Worm (Caenorhabditis elegans) whole organism, dauer: ENCODE data around the gene Y53G8AM.4.

Experiments used
- unc-62 ChIP-seq: sonication (generic microtip); optimal IDR thresholded peaks from 2 replicates; lab custom pipeline; 2017; ENCODE audit warnings: missing biosample characterization, missing genetic modification reagents, missing genetic modification characterization

The Y53G8AM.4 gene

DNA sequence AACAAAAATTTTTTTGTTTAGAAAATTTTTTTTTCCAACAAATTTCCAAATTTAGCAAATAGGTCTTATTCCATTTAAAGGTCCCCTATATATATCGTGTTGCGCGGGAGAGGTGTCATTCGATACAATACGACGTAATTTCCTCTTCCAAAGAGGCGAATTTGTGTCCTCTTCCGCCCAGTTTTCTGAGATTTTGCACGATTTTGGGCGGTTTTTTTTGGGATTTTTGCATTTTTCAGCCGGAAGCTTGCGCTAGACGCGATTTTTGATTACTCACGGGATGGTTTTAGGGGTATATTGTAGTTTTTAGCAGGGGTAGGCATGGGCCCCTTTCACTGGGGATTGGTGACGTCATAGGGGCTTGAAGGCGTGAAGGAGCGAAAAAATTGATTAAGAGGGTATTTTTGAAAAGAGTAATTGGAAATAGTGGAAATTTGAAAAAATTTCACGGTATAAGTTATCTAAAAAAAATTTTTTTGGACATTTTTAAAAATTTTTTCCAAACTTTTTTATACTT is 4.8 kb downstream of the Y53G8AM.4 start, which contains the start of gene Y53G8AL.4:
Y53G8AL.4 (minus strand) TSS at position 51 of the 517 bp plus-strand sequence.
- TF ChIP-seq unc-62, result no peak

DNA sequence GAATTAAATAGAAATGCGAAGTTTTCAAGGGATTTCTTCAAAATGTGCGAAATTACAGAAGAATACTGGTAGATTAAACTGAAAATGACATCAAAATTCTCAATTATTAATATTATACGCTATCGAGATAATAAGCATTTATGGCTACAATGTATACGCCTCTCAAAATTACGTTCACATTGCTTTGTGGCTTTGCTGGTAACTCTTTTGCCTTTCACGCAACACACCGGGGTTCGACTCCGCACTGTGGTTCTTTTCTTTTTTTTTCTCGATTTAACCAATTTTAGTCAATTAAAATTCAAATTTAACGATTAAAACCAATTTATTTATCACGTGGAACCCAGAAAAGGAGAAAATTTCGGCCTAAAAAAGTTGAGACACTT is 6.4 kb downstream of the Y53G8AM.4 start:
- TF ChIP-seq unc-62, result no peak

DNA sequence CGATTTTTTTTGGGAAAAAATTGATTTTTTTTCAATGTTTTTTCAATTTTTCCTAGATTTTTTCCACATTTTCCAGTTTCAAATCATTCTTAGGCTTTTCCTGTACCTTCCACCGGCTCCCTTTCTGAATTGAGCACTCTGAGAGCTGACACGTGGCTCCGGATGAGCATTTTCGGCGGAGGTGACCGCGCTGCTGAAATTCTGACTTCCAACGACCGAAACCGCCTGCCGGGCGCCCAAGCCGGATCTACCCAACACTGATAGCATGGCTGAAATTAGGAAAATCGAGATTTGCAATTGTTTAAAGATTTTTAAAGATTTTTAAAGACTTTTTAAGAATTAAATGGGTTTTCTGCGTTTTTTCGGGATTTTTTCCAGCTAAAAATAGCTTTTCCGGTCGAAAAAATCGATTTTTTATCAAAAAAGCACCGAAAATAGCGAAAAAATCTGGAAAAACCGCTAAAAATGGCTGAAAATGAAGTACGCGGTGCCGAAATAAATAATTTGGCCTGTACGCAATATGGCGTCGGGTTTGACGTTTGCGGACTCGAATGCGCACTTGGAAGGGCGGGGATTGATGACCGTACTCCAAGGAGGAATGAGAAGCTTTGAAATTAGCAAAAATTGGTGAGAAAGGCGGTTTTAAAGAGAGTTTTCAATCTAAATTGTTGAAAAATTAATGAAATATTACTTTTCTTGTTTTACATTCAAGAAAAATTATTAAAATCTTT is 7.0 kb downstream of the Y53G8AM.4 start, which contains the start of gene nduf-9:
nduf-9 (minus strand) TSS at position 269 of the 731 bp plus-strand sequence.
- no peak for TF ChIP-seq unc-62

DNA sequence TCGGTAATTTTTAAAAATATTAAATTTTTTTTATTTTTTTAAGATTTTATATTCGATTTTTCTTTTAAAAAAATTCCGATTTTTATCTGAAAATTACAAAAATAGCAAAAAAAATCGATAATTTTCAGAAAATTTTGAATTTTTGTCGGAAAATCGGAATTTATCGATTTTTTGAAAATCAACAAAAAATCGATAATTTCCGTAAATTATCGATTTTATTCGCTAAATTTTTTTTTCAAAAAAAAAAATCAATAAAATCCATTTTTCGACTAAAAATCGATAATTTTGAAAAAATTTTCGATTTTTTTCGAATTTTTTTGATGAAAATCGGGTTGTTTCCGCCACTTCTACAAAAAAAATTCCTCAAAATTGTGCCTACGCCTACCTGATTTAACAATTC is 13.1 kb downstream of the Y53G8AM.4 start:
- TF ChIP-seq unc-62, result no peak

DNA sequence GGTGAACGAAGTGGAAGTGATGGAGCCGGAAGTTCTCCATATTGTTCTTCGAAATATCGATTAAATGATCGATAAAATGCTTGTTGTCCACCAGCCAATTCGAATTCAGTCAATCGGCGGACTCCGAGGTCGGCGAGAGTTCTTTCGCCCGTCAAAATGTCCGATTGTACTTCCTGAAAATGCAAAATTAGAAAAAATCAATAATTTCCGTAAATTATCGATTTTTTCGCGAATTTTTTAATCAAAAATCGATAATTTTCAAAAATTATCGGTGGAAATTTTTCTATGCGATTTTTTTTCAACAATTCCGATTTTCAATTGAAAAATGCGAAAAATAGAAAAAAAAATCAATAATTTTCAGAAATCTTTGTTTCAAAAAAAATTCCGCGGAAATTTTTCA is 13.5 kb downstream of the Y53G8AM.4 start:
- no peak for TF ChIP-seq unc-62

DNA sequence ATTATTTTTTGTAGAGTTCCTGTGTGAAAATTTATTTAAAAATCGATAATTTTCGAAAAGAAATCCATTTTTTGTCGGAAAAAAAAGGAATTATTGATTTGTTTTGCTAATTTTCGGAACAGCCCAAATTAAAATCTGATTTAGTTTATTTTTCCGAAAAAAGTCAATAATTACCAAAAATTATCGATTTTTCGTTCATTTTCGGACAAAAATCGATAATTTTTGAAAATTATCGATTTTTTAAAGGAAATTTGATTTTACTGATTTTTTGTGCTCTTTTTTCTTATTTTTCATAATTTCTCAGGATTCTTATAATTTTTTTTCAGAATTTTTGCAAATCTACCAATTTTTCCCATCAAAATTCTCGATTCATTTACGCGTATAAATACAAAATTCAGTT is 14.1 kb downstream of the Y53G8AM.4 start:
- TF ChIP-seq unc-62, result no peak

DNA sequence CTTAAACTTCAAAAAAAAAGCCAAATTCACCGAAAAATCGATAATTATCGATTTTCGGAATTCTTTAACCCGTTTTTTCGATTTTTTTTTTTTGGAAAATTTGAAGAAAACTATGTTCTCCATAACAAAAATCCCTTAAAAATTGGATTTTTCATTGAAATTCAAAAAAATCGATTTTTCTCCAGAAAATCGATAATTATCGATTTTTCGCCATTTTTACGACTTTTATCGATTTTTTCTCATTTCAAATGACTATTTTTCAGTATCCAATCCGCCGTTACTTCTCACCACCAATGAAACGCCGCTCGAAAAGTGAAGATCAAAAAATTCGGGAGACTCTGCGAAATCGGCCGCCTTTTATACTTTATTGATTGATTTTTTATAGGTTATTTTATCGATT is 14.6 kb downstream of the Y53G8AM.4 start:
- TF ChIP-seq unc-62, result no peak

DNA sequence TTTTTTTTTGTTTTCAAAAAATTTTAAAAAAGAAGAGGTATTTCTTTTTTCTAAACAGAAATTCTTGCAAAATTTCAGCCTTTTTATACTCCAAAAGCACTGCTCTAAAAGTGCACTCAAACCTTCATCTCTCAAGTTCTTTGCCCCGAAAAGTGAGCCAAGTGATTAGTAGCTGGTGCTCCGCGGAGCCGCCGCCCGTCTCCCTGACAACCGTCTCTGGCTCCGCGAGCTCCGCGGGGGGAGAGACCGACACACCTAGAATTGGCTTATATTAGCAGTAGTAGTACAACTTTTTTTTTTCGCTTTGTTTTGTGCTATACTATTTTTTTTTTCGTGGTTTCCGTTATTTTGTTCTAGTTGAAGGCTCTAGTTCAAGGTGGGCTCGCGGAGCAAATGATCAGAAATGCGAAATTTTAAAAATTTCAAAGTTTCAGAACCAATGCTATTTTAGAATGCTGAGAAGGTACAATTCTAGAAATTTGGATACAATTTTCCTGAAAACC is 22.8 kb downstream of the Y53G8AM.4 start, which contains the start of gene Y53G8AL.1:
Y53G8AL.1 (plus strand) TSS at position 453 of the 503 bp plus-strand sequence.
- no peak for TF ChIP-seq unc-62

DNA sequence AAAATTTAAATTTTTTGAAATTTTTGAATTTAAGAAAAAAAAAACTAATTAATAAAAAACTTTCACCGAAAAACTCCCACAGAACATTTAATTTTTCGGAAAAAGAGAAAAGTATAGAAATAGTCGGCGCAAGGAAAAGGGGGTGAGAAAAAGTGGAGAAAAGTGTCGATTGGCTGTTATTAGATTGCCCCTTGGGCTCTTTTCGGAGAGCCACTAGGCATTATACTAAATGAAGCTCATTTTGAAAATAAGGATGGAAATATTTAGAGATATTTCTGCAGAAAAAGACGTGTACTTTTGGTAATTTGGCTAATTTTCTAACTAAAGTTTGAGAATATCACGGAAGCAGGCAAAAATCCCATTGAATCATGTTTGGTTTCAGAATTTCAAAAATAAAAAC is 31.4 kb downstream of the Y53G8AM.4 start:
- TF ChIP-seq unc-62, result no peak

DNA sequence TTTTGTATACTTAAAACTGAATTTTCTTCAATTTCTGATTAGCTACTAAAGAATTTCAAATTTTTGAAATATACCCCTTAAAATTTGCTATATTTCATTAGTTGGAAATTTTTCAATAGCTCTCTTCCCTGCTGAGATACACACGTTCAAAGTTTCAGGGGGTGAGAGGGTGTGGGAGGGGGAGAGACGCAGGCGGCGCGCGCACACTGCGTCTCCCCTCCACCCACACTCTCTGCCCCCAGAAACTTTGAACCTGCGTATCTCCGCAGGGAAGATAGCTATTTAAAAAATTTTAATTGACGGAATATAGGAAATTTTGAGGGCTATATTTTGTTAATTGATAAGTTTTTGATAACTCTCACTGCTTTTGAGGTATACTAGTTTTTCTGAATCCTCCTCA is 32.8 kb downstream of the Y53G8AM.4 start:
- TF ChIP-seq unc-62, result no peak

DNA sequence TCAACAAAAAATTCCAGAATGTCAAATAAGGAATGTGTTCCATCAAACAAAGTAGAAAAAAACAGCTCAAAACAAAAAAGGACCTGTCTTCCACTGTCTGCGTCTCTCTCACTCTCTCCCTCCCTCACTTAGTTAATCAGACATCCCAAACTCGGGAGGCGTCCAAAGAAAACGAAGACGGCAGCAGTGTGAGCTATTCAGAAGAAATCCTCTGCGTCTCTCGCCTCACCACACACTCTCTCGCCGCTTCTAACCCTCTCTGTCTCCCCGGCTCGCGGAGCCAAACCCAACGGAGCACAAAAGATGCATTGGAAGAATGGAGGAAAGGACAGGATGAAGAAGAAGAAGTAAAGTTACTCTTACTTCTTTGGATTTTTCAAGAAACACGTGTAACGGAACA is 35.2 kb downstream of the Y53G8AM.4 start:
- no peak for TF ChIP-seq unc-62

DNA sequence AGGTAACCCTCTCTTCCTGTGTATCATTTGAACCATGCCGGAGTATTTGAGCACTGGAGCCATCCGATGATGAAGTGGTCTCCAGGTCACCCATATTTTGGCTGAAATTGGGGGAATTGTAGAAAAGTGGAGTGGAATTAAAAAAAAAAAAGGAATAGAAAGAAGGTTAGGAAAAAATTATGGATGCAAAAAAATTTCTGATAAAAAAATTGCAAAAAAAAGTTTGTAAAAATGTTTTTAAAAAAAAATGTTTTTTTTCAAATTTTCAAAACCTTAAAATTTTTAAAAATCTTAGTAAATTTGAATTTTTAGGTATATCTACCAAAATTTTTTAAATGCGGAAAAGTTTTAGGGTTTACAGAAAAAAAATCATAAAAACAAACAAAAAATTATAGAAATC is 36.4 kb downstream of the Y53G8AM.4 start, which contains the start of gene frm-8:
frm-8 (minus strand) TSS at position 101 of the 400 bp plus-strand sequence.
- no peak for TF ChIP-seq unc-62
